Worm (Caenorhabditis elegans) whole organism, young adult: ENCODE measurements around the gene ZC404.16.

ENCODE experiments used
- D2030.7 ChIP-seq: fragments of 200-800 bp; sonication (Bioruptor generic); IDR thresholded peaks from 2 replicates; pipeline ENCODE4 v1.3.6; 2022; ENCODE audit warnings: missing genetic modification reagents, missing genetic modification characterization, missing compliant biosample characterization
- F10E7.11 ChIP-seq: sonication (generic microtip); optimal IDR thresholded peaks from 2 replicates; lab custom pipeline; 2017; ENCODE audit warnings: mild to moderate bottlenecking, missing genetic modification characterization, moderate library complexity, missing compliant biosample characterization
- F37B4.10 ChIP-seq: fragments of 200-800 bp; sonication (Bioruptor generic); IDR thresholded peaks from 2 replicates; pipeline ENCODE4 v1.3.6; 2022; ENCODE audit warnings: missing genetic modification characterization, missing compliant biosample characterization
- F52B5.7 ChIP-seq: sonication (generic microtip); optimal IDR thresholded peaks from 2 replicates; lab custom pipeline; 2016; ENCODE audit warnings: mild to moderate bottlenecking, missing genetic modification characterization, missing compliant biosample characterization
- F57C9.4 ChIP-seq: sonication (generic microtip); optimal IDR thresholded peaks from 2 replicates; lab custom pipeline; 2017; ENCODE audit warnings: mild to moderate bottlenecking, missing genetic modification characterization, missing compliant biosample characterization
- K11D2.4 ChIP-seq: fragments of 200-800 bp; sonication (Bioruptor generic); IDR thresholded peaks from 2 replicates; pipeline ENCODE4 v1.3.6; 2022; ENCODE audit warnings: missing genetic modification reagents, missing genetic modification characterization, missing compliant biosample characterization
- K12H6.12 ChIP-seq: fragments of 200-800 bp; sonication (Bioruptor generic); optimal IDR thresholded peaks from 2 replicates; lab custom pipeline; 2018; ENCODE audit warnings: mild to moderate bottlenecking, missing genetic modification characterization, missing compliant biosample characterization
- aptf-3 ChIP-seq: fragments of 200-800 bp; sonication (Bioruptor generic); IDR thresholded peaks from 2 replicates; pipeline ENCODE4 v1.3.6; 2022; ENCODE audit warnings: missing genetic modification characterization, missing compliant biosample characterization
- atf-7 ChIP-seq: sonication (generic microtip); optimal IDR thresholded peaks from 2 replicates; lab custom pipeline; 2017; ENCODE audit warnings: mild to moderate bottlenecking, missing genetic modification characterization, missing compliant biosample characterization
- bed-1 ChIP-seq: fragments of 200-800 bp; sonication (Bioruptor generic); IDR thresholded peaks from 2 replicates; pipeline ENCODE4 v1.3.6; 2022; ENCODE audit warnings: missing genetic modification reagents, missing genetic modification characterization, missing compliant biosample characterization
- cebp-2 ChIP-seq: fragments of 200-800 bp; sonication (Bioruptor generic); IDR thresholded peaks from 2 replicates; pipeline ENCODE4 v1.3.6; 2022; ENCODE audit warnings: missing genetic modification characterization, missing compliant biosample characterization
- ceh-100 ChIP-seq: fragments of 200-800 bp; sonication (Bioruptor generic); IDR thresholded peaks from 2 replicates; pipeline ENCODE4 v1.3.6; 2022; ENCODE audit warnings: missing genetic modification reagents, missing genetic modification characterization, missing compliant biosample characterization
- ceh-40 ChIP-seq: fragments of 200-800 bp; sonication (Bioruptor generic); IDR thresholded peaks from 2 replicates; pipeline ENCODE4 v1.3.6; 2022; ENCODE audit warnings: missing genetic modification characterization, missing compliant biosample characterization
- chd-7 ChIP-seq: sonication (generic microtip); optimal IDR thresholded peaks from 2 replicates; lab custom pipeline; 2016; ENCODE audit warnings: mild to moderate bottlenecking, missing genetic modification characterization, moderate library complexity, missing compliant biosample characterization
- egl-18 ChIP-seq: fragments of 200-800 bp; sonication (Bioruptor generic); IDR thresholded peaks from 2 replicates; pipeline ENCODE4 v1.3.6; 2022; ENCODE audit warnings: missing genetic modification reagents, missing genetic modification characterization, missing compliant biosample characterization
- ekl-4 ChIP-seq: fragments of 200-800 bp; sonication (Bioruptor generic); IDR thresholded peaks from 2 replicates; pipeline ENCODE4 v1.3.6; 2022; ENCODE audit warnings: missing genetic modification reagents, missing genetic modification characterization, missing compliant biosample characterization
- fkh-3 ChIP-seq: sonication (generic microtip); optimal IDR thresholded peaks from 2 replicates; lab custom pipeline; 2016; ENCODE audit warnings: mild to moderate bottlenecking, missing genetic modification characterization, missing compliant biosample characterization
- hlh-12 ChIP-seq: sonication (generic microtip); optimal IDR thresholded peaks from 2 replicates; lab custom pipeline; 2016; ENCODE audit warnings: missing genetic modification characterization, missing compliant biosample characterization
- hmg-1.2 ChIP-seq: fragments of 200-800 bp; sonication (Bioruptor generic); IDR thresholded peaks from 2 replicates; pipeline ENCODE4 v1.3.6; 2022; ENCODE audit warnings: missing genetic modification reagents, missing genetic modification characterization, missing compliant biosample characterization
- hsf-1 ChIP-seq: fragments of 200-800 bp; sonication (Bioruptor generic); IDR thresholded peaks from 2 replicates; pipeline ENCODE4 v1.3.6; 2022; ENCODE audit warnings: missing genetic modification reagents, missing genetic modification characterization, missing compliant biosample characterization
- lin-26 ChIP-seq: fragments of 200-800 bp; sonication (Bioruptor generic); IDR thresholded peaks from 2 replicates; pipeline ENCODE4 v1.3.6; 2022; ENCODE audit warnings: missing genetic modification reagents, missing genetic modification characterization, missing compliant biosample characterization
- madf-10 ChIP-seq: sonication (generic microtip); optimal IDR thresholded peaks from 2 replicates; lab custom pipeline; 2016; ENCODE audit warnings: mild to moderate bottlenecking, missing genetic modification characterization, missing compliant biosample characterization
- madf-3 ChIP-seq: fragments of 200-800 bp; sonication (Bioruptor generic); IDR thresholded peaks from 2 replicates; pipeline ENCODE4 v1.3.6; 2022; ENCODE audit warnings: missing genetic modification reagents, missing genetic modification characterization, missing compliant biosample characterization
- madf-6 ChIP-seq: fragments of 200-800 bp; sonication (Bioruptor generic); IDR thresholded peaks from 2 replicates; pipeline ENCODE4 v1.3.6; 2022; ENCODE audit warnings: missing genetic modification reagents, missing genetic modification characterization, missing compliant biosample characterization
- mxl-1 ChIP-seq: sonication (generic microtip); optimal IDR thresholded peaks from 2 replicates; lab custom pipeline; 2016; ENCODE audit warnings: missing genetic modification characterization, missing compliant biosample characterization
- nhr-120 ChIP-seq: fragments of 200-800 bp; sonication (Bioruptor generic); IDR thresholded peaks from 2 replicates; pipeline ENCODE4 v1.3.6; 2022; ENCODE audit warnings: missing genetic modification characterization, missing compliant biosample characterization
- pha-4 ChIP-seq: fragments of 150-350 bp; sonication (generic microtip); optimal IDR thresholded peaks from 2 replicates; lab custom pipeline; 2014; ENCODE audit warnings: missing biosample characterization, missing genetic modification reagents, missing genetic modification characterization
- rcor-1 ChIP-seq: fragments of 200-800 bp; sonication (Bioruptor generic); IDR thresholded peaks from 2 replicates; pipeline ENCODE4 v1.3.6; 2022; ENCODE audit warnings: missing genetic modification reagents, missing genetic modification characterization, missing compliant biosample characterization
- sea-2 ChIP-seq: fragments of 200-800 bp; sonication (Bioruptor generic); IDR thresholded peaks from 2 replicates; pipeline ENCODE4 v1.3.6; 2022; ENCODE audit warnings: missing genetic modification characterization, missing compliant biosample characterization
- snpc-3.4 ChIP-seq: sonication (generic microtip); optimal IDR thresholded peaks from 2 replicates; lab custom pipeline; 2017; ENCODE audit warnings: missing genetic modification characterization, mild to moderate bottlenecking, missing compliant biosample characterization, antibody characterized with exemption, moderate library complexity, missing genotype, missing genetic modification reagents
- zfh-2 ChIP-seq: fragments of 200-800 bp; sonication (Bioruptor generic); conservative IDR thresholded peaks from 2 replicates; pipeline ENCODE4 v1.3.6; 2022; ENCODE audit warnings: missing genetic modification reagents, missing genetic modification characterization, missing compliant biosample characterization
- ztf-3 ChIP-seq: fragments of 200-800 bp; sonication (Bioruptor generic); optimal IDR thresholded peaks from 2 replicates; lab custom pipeline; 2018; ENCODE audit warnings: mild to moderate bottlenecking, missing genetic modification characterization, missing compliant biosample characterization

Gene ZC404.16

DNA sequence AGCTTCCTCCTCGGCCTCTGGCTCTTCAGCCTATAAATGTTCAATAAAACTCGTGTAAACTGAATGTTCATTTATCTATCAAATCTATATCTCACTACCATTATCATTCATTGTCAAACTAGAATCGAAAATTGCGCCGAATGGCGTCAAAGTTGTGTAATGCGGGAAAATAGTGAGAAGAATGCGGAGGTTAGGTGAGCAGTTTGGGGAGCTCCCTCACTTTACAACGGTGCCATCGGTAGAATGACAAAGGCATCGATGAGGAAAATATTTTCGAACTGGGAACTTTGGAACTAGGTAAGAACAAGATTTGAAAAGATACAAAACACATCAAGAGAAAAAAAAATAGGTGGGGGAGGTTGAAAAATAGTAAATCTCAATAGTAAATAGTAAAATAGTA is 6.1 kb downstream of the ZC404.16 start:
- TF ChIP-seq nhr-120 (GFP tag; lab: Robert Waterston, UW) (no peak), K11D2.4 (GFP tag; lab: Robert Waterston, UW) (no peak), madf-6 (no peak), F10E7.11 (tag; lab: Kevin White, UChicago) (no peak), atf-7 (tag; lab: Kevin White, UChicago) (no peak), F52B5.7 (no peak), hmg-1.2 (GFP tag; lab: Robert Waterston, UW) (no peak), fkh-3 (tag; lab: Kevin White, UChicago) (no peak), hsf-1 (GFP tag; lab: Robert Waterston, UW) (no peak), ceh-100 (no peak), D2030.7 (GFP tag; lab: Robert Waterston, UW) (no peak), ztf-3 (GFP tag; lab: Kevin White, UChicago) (no peak), rcor-1 (GFP tag; lab: Robert Waterston, UW) (no peak), F37B4.10 (GFP tag; lab: Robert Waterston, UW) (no peak), K12H6.12 (tag; lab: Kevin White, UChicago) (no peak), sea-2 (GFP tag; lab: Robert Waterston, UW) (no peak), F57C9.4 (tag; lab: Kevin White, UChicago) (no peak)

DNA sequence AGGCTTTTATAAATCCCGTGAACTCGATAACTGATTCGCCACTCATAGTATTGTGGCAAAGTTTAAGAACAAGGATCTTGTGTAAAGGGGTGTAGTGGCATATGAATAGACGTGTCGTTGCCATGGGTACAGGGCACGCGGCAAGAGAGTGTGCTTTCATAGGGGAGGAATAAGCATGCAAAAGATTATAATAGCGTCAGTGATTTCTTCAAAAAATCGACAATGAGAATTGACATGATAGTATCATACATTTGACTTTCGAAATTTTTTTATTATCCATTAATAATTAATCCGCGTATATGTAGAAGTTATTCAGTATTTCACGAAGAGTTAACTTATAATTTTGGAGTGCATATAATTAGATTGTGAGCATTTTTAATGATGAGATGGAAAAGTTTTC is 8.7 kb downstream of the ZC404.16 start, which contains the start of gene bbs-8:
Gene bbs-8, minus strand, starts transcription at position 101 of the 400 bp plus-strand sequence.
- no peak for TF ChIP-seq bed-1 (GFP tag; lab: Robert Waterston, UW)
- TF ChIP-seq, all 124 proteins: peak for 0

DNA sequence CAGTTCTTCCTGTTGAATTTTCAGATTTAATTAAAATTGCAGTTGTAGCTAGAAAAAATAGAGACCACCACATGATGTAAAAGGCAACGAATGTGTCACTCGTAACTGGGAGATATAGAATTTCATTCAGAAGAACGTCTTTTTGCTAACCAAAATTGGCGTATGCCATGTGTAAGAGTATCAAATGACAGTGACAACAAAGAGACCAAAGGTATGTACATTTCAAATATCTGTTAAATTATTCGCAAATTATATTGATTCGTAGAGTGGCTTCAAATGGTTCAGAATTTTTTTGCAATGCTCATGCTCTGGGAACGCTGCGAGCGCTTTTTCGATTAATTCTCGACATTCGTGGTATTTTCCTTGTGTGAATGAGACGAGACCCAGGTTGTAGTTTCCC is 11.3 kb downstream of the ZC404.16 start, which contains the start of gene T25F10.4:
Gene T25F10.4, minus strand, starts transcription at position 101 of the 400 bp plus-strand sequence.
- TF ChIP-seq hlh-12 (tag; lab: Kevin White, UChicago): no peak

DNA sequence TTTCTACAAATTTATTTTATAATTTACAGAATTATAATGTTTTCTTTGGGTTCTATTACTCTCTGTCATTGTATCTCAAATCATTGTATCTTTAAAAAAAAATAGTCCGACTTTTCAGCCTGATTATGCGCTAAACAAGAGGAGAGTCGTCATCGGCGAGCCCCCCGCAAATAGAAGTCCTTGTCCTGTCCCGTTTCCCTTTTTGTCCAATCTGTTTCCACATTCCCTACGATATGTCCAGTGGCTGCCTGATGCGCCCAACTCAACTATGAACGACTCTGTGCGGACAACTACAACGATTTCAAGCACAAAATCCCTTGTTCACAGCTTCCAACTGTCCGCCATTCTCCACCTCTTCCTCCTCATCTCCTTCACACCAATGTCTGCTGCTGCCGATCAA is 15.6 kb downstream of the ZC404.16 start, which contains the start of gene dbl-1:
Gene dbl-1, plus strand, starts transcription at position 119 of the 400 bp plus-strand sequence.
- TF ChIP-seq pha-4 (tag; lab: Kevin White, UChicago) (no peak), madf-10 (tag; lab: Kevin White, UChicago) (no peak), lin-26 (GFP tag; lab: Robert Waterston, UW) (0 out of 2 replicates have a peak, but pooled peaks have one; percentile 35), chd-7 (tag; lab: Kevin White, UChicago) (peak; percentile 37), ceh-40 (GFP tag; lab: Robert Waterston, UW) (no peak), zfh-2 (peak; percentile 46; the same call in 1 of the 2 replicates), cebp-2 (GFP tag; lab: Robert Waterston, UW) (no peak), ekl-4 (GFP tag; lab: Robert Waterston, UW) (no peak), aptf-3 (GFP tag; lab: Robert Waterston, UW) (no peak), snpc-3.4 (tag; lab: Kevin White, UChicago) (no peak)

DNA sequence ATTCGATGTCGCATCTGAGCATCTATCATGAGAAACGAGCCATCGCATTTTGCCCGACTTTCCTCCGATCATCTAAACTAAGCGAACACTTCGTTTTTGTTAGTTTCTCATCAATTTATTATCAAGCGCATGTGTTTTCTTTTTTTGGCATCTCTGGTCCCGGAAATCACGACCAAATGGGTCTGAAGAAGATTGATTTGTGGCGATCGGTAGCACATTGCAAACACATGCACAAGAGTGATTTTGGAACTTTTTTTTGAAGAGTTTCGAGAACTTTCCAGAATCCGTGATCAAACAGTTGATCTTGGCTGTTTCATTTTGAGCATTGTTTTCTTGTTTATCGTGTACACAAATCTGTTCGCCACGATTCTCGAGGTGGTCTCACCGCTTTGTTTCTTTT is 20.4 kb downstream of the ZC404.16 start:
- TF ChIP-seq egl-18 (GFP tag; lab: Robert Waterston, UW) (no peak), hsf-1 (GFP tag; lab: Robert Waterston, UW) (peak; percentile 21; the same call in 1 of the 2 replicates), madf-3 (GFP tag; lab: Robert Waterston, UW) (no peak), mxl-1 (tag; lab: Kevin White, UChicago) (no peak)
